Worm (Caenorhabditis elegans) whole organism, L4 larva: ENCODE data around the gene K10D11.2.
A peak's percentile ranks its signal among the peaks of the same experiment; 100 is the strongest.

ENCODE experiments used
- D1046.2 ChIP-seq: fragments of 200-800 bp; sonication (Bioruptor generic); IDR thresholded peaks from 2 replicates; pipeline ENCODE4 v1.3.6; 2022; ENCODE audit warnings: missing genetic modification characterization, missing compliant biosample characterization
- F44E2.7 ChIP-seq: fragments of 200-800 bp; sonication (Bioruptor generic); IDR thresholded peaks from 2 replicates; pipeline ENCODE4 v2.1.2; 2022; ENCODE audit warnings: missing genetic modification characterization, missing compliant biosample characterization
- T20F7.1 ChIP-seq: fragments of 200-800 bp; sonication (Bioruptor generic); optimal IDR thresholded peaks from 2 replicates; lab custom pipeline; 2018; ENCODE audit warnings: mild to moderate bottlenecking, missing genetic modification characterization, missing compliant biosample characterization
- arid-1 ChIP-seq: fragments of 200-800 bp; sonication (Bioruptor generic); conservative IDR thresholded peaks from 2 replicates; pipeline ENCODE4 v1.3.6; 2022; ENCODE audit warnings: missing genetic modification reagents, missing genetic modification characterization, missing compliant biosample characterization
- ceh-20 ChIP-seq: fragments of 200-800 bp; sonication (Bioruptor generic); IDR thresholded peaks from 2 replicates; pipeline ENCODE4 v1.3.6; 2022; ENCODE audit warnings: missing genetic modification reagents, missing genetic modification characterization, missing compliant biosample characterization
- ceh-62 ChIP-seq: sonication (generic microtip); optimal IDR thresholded peaks from 2 replicates; lab custom pipeline; 2017; ENCODE audit warnings: missing biosample characterization, missing genetic modification characterization
- ceh-82 ChIP-seq: sonication (generic microtip); optimal IDR thresholded peaks from 2 replicates; lab custom pipeline; 2017; ENCODE audit warnings: missing biosample characterization, missing genetic modification characterization
- ces-1 ChIP-seq: fragments of 150-350 bp; sonication (generic microtip); optimal IDR thresholded peaks from 4 replicates; lab custom pipeline; 2014; ENCODE audit warnings: missing biosample characterization, missing genetic modification reagents, missing genetic modification characterization
- cey-2 ChIP-seq: sonication (generic microtip); optimal IDR thresholded peaks from 3 replicates; lab custom pipeline; 2017; ENCODE audit warnings: missing genetic modification characterization, mild to moderate bottlenecking, missing compliant biosample characterization, antibody characterized with exemption, borderline replicate concordance; ENCODE audit not compliant: insufficient read depth
- daf-8 ChIP-seq: fragments of 200-800 bp; sonication (Bioruptor generic); IDR thresholded peaks from 2 replicates; pipeline ENCODE4 v1.3.6; 2022; ENCODE audit warnings: missing genetic modification characterization, missing compliant biosample characterization
- dmd-6 ChIP-seq: fragments of 200-800 bp; sonication (Bioruptor generic); IDR thresholded peaks from 2 replicates; pipeline ENCODE4 v1.3.6; 2022; ENCODE audit warnings: missing genetic modification reagents, missing genetic modification characterization, missing compliant biosample characterization
- duxl-1 ChIP-seq: sonication (generic microtip); optimal IDR thresholded peaks from 2 replicates; lab custom pipeline; 2016; ENCODE audit warnings: mild to moderate bottlenecking, missing genetic modification characterization, moderate library complexity, missing compliant biosample characterization; ENCODE audit not compliant: poor library complexity
- dve-1 ChIP-seq: sonication (generic microtip); optimal IDR thresholded peaks from 2 replicates; lab custom pipeline; 2017; ENCODE audit warnings: antibody characterized with exemption, mild to moderate bottlenecking, missing genetic modification characterization, missing compliant biosample characterization; ENCODE audit not compliant: insufficient read depth
- hlh-11 ChIP-seq: fragments of 200-800 bp; sonication (Bioruptor generic); optimal IDR thresholded peaks from 2 replicates; lab custom pipeline; 2018; ENCODE audit warnings: mild to moderate bottlenecking, missing genetic modification characterization, missing compliant biosample characterization
- hlh-30 ChIP-seq: sonication (generic microtip); optimal IDR thresholded peaks from 2 replicates; lab custom pipeline; 2017; ENCODE audit warnings: antibody characterized with exemption, mild to moderate bottlenecking, missing genetic modification characterization, missing compliant biosample characterization; ENCODE audit not compliant: insufficient read depth
- lim-7 ChIP-seq: fragments of 200-800 bp; sonication (Bioruptor generic); IDR thresholded peaks from 2 replicates; pipeline ENCODE4 v1.3.6; 2022; ENCODE audit warnings: missing genetic modification characterization, missing compliant biosample characterization
- lin-1 ChIP-seq: fragments of 200-800 bp; sonication (Bioruptor generic); IDR thresholded peaks from 2 replicates; pipeline ENCODE4 v1.3.6; 2022; ENCODE audit warnings: missing genetic modification reagents, missing genetic modification characterization, missing compliant biosample characterization
- lin-29 ChIP-seq: fragments of 200-800 bp; sonication (Bioruptor generic); IDR thresholded peaks from 2 replicates; pipeline ENCODE4 v1.3.6; 2022; ENCODE audit warnings: missing genetic modification reagents, missing genetic modification characterization, missing compliant biosample characterization
- lin-38 ChIP-seq: fragments of 200-800 bp; sonication (Bioruptor generic); IDR thresholded peaks from 2 replicates; pipeline ENCODE4 v1.3.6; 2022; ENCODE audit warnings: missing genetic modification reagents, missing genetic modification characterization, missing compliant biosample characterization
- madf-9 ChIP-seq: fragments of 200-800 bp; sonication (Bioruptor generic); conservative IDR thresholded peaks from 2 replicates; pipeline ENCODE4 v1.3.6; 2022; ENCODE audit warnings: missing genetic modification reagents, missing genetic modification characterization, missing compliant biosample characterization
- mdl-1 ChIP-seq, 2 experiments: fragments of 150-350 bp in 1 of 2; sonication (generic microtip) in 1 of 2; optimal IDR thresholded peaks; 2 replicates each; lab custom pipeline; 2014 to 2017; ENCODE audit warnings: missing biosample characterization in 2 of 2, missing genetic modification characterization in 2 of 2
- mdt-29 ChIP-seq: fragments of 200-800 bp; sonication (Bioruptor generic); IDR thresholded peaks from 2 replicates; pipeline ENCODE4 v1.3.6; 2022; ENCODE audit warnings: missing genetic modification reagents, missing genetic modification characterization, missing compliant biosample characterization
- pha-4 ChIP-seq, 2 experiments: fragments of 150-350 bp in 1 of 2; fragments of 200-800 bp in 1 of 2; sonication (Bioruptor generic) in 1 of 2; IDR thresholded peaks in 1 of 2; optimal IDR thresholded peaks in 1 of 2; 2 replicates each; pipeline versions ENCODE4 v1.3.6 to Lab custom; 2014 to 2022; ENCODE audit warnings: missing genetic modification characterization in 2 of 2, missing genetic modification reagents in 2 of 2, missing biosample characterization in 1 of 2, missing compliant biosample characterization in 1 of 2
- pqm-1 ChIP-seq: sonication (generic microtip); optimal IDR thresholded peaks from 2 replicates; lab custom pipeline; 2017; ENCODE audit warnings: missing biosample characterization, missing genetic modification characterization
- saeg-2 ChIP-seq: fragments of 200-800 bp; sonication (Bioruptor generic); IDR thresholded peaks from 2 replicates; pipeline ENCODE4 v1.3.6; 2022; ENCODE audit warnings: missing genetic modification reagents, missing genetic modification characterization, missing compliant biosample characterization
- sdz-12 ChIP-seq: fragments of 200-800 bp; sonication (Bioruptor generic); optimal IDR thresholded peaks from 2 replicates; lab custom pipeline; 2018; ENCODE audit warnings: mild to moderate bottlenecking, missing genetic modification characterization, missing compliant biosample characterization
- skn-1 ChIP-seq: fragments of 150-350 bp; optimal IDR thresholded peaks from 2 replicates; lab custom pipeline; 2014; ENCODE audit warnings: missing biosample characterization, missing genetic modification characterization
- snpc-1.2 ChIP-seq: fragments of 200-800 bp; sonication (Bioruptor generic); IDR thresholded peaks from 2 replicates; pipeline ENCODE4 v1.3.6; 2022; ENCODE audit warnings: missing genetic modification reagents, missing genetic modification characterization, missing compliant biosample characterization
- unc-130 ChIP-seq: sonication (generic microtip); optimal IDR thresholded peaks from 2 replicates; lab custom pipeline; 2016; ENCODE audit warnings: missing genetic modification reagents, missing genetic modification characterization, missing compliant biosample characterization
- unc-39 ChIP-seq: sonication (generic microtip); optimal IDR thresholded peaks from 2 replicates; lab custom pipeline; 2017; ENCODE audit warnings: missing biosample characterization, missing genetic modification characterization
- unc-62 ChIP-seq, 3 experiments: fragments of 150-350 bp in 1 of 3; sonication (generic microtip); optimal IDR thresholded peaks in 2 of 3; peaks in 1 of 3; 1 replicate in 1 of 3; 2 replicates in 2 of 3; lab custom pipeline; 2014 to 2017; ENCODE audit warnings: missing biosample characterization in 3 of 3, missing genetic modification characterization in 3 of 3, missing genetic modification reagents in 3 of 3, missing genotype in 1 of 3
- vab-7 ChIP-seq: fragments of 200-800 bp; sonication (Bioruptor generic); IDR thresholded peaks from 2 replicates; pipeline ENCODE4 v1.3.6; 2022; ENCODE audit warnings: missing genetic modification reagents, missing genetic modification characterization, missing compliant biosample characterization
- zag-1 ChIP-seq: fragments of 150-350 bp; optimal IDR thresholded peaks from 2 replicates; lab custom pipeline; 2014; ENCODE audit warnings: missing biosample characterization, missing genetic modification characterization

K10D11.2 gene

DNA sequence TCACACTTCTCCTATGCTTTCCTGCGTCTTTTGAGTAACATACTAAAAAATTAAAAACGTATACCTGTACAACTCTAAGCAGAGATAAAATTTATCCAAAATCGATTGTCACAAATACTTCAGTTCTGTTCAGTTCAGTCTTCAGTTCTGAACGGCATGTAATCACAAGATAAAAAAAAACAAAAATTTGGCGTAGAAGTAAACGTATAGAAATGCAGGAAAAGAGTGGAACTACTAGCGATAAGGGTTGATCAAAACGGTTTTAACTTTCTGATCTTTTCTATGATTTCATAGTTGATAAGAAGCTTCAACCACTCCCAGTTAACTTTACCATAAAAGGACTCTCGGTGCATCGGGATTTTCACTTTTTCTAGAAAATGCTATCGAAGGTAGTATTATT, 13.7 kb upstream of the K10D11.2 start, which contains the start of gene dod-22:
Gene dod-22, plus strand, starts transcription at position 301 of the 400 bp plus-strand sequence.
- TF ChIP-seq unc-39 (tag; lab: Kevin White, UChicago) (no peak), pqm-1 (tag; lab: Kevin White, UChicago) (peak; percentile 29)

DNA sequence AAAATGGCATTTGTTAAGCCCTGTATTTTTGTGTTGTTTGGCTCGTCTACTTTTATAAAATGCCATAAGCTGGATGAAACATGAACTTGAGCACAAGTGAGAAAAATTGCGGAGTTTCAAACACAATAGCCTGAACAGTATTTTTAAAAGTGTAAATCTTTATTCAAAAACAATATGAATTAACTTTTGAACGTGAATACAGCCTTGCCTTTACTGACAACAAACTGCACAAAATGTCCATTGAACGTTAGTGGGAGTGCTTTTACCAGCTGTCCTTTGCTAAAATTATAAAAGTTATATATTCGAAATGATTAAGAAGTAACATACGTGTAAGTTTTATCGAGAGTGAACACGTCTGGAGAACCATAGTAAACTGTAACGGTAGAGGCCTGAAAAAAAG, 11.5 kb upstream of the K10D11.2 start:
- no peak for TF ChIP-seq cey-2 (tag; lab: Kevin White, UChicago)
- TF ChIP-seq unc-62 (GFP tag; optimal IDR thresholded peaks at IDR 0.05 in 1 of 2; lab: Kevin White, UChicago): peak in 1 of 2 experiments; percentile 95
- no peak for TF ChIP-seq unc-62 (tag; optimal IDR thresholded peaks at IDR 0.05; lab: Kevin White, UChicago)
- TF ChIP-seq, all 104 proteins: peak for 1

ce11 chrIV:12969141-12969540, 9.6 kb upstream of the K10D11.2 start, which contains the start of gene F55G11.2:
Gene F55G11.2, minus strand, starts transcription at chrIV:12969289.
- peak; percentile 56 for TF ChIP-seq pqm-1 (tag; lab: Kevin White, UChicago)
- TF ChIP-seq dmd-6: peak; percentile 74; the same call in 1 of the 2 replicates
- TF ChIP-seq saeg-2 (GFP tag; lab: Robert Waterston, UW): no peak

DNA sequence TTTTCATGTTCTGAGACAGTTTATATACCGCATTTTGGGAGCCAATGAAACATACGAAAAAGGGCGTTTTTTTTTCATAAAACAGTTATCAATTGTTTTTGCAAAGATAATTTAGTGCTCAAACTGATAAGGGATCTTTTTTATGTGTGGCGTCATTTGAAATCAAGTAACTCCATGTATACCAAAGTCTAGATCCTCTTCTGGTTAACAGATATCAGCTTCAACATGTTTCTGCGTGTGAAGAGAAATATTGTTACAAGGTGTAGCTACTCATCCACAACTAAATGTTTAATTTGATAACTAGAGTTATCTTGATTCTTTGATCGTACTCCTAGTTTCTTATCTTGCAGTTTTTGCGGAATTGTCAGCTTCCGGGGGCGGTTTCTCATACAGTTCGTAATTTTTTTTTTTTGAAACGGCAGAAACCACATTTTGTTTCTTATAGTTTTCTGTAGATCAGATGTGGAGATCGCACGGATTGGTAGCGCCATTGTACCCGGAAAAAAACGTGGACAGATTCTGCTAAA, 6.7 kb upstream of the K10D11.2 start:
- TF ChIP-seq dve-1: no peak
- no peak for TF ChIP-seq D1046.2 (GFP tag; lab: Robert Waterston, UW)
- TF ChIP-seq pqm-1 (tag; lab: Kevin White, UChicago): peak; percentile 25
- no peak for TF ChIP-seq ces-1
- no peak for TF ChIP-seq skn-1 (tag; lab: Kevin White, UChicago)
- TF ChIP-seq hlh-30 (tag; lab: Kevin White, UChicago): no peak
- no peak for TF ChIP-seq madf-9 (GFP tag; lab: Robert Waterston, UW)
- no peak for TF ChIP-seq T20F7.1 (GFP tag; lab: Kevin White, UChicago)
- peak; percentile 22 for TF ChIP-seq hlh-11
- no peak for TF ChIP-seq ceh-82 (tag; lab: Kevin White, UChicago)
- TF ChIP-seq unc-62 (GFP tag; optimal IDR thresholded peaks at IDR 0.05 in 1 of 2; lab: Kevin White, UChicago): peak in 1 of 2 experiments; percentile 55
- TF ChIP-seq unc-62 (tag; optimal IDR thresholded peaks at IDR 0.05; lab: Kevin White, UChicago): no peak
- no peak for TF ChIP-seq mdl-1 (tag; optimal IDR thresholded peaks at IDR 0.05; lab: Kevin White, UChicago)
- no peak for TF ChIP-seq daf-8 (GFP tag; lab: Robert Waterston, UW)
- no peak for TF ChIP-seq vab-7
- TF ChIP-seq dmd-6: peak; percentile 60
- no peak for TF ChIP-seq unc-130

DNA sequence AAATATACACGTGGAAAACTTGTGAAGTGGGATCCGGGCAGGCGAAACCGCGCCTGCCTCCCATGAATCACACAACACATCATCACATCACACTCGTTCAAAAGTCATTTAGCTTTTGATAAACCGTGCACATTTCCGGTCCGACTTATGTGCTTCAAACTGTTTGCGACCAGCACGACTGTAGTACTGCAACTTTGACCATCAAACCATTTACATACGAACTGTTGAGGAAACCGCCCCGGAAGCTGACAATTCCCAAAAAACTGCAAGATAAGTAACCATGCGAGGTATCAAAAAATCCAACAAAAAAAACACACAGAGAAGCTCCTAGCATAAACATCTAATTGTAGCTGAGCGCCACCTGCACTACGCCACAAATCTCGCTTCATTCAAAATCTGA, 6.0 kb upstream of the K10D11.2 start:
- TF ChIP-seq ceh-62: no peak
- TF ChIP-seq unc-62 (GFP tag; optimal IDR thresholded peaks at IDR 0.05 in 1 of 2; lab: Kevin White, UChicago): peak in 1 of 2 experiments; percentile 94
- TF ChIP-seq unc-62 (tag; optimal IDR thresholded peaks at IDR 0.05; lab: Kevin White, UChicago): no peak
- TF ChIP-seq ces-1: no peak
- TF ChIP-seq snpc-1.2 (GFP tag; lab: Robert Waterston, UW): no peak
- no peak for TF ChIP-seq lin-38 (GFP tag; lab: Robert Waterston, UW)
- no peak for TF ChIP-seq F44E2.7 (GFP tag; lab: Robert Waterston, UW)
- TF ChIP-seq dve-1: no peak
- no peak for TF ChIP-seq D1046.2 (GFP tag; lab: Robert Waterston, UW)
- no peak for TF ChIP-seq skn-1 (tag; lab: Kevin White, UChicago)
- TF ChIP-seq unc-39 (tag; lab: Kevin White, UChicago): no peak
- no peak for TF ChIP-seq lin-29 (GFP tag; lab: Robert Waterston, UW)
- no peak for TF ChIP-seq ceh-20 (GFP tag; lab: Robert Waterston, UW)
- 0 out of 2 replicates have a peak, but pooled peaks have one; percentile 31 for TF ChIP-seq lim-7

DNA sequence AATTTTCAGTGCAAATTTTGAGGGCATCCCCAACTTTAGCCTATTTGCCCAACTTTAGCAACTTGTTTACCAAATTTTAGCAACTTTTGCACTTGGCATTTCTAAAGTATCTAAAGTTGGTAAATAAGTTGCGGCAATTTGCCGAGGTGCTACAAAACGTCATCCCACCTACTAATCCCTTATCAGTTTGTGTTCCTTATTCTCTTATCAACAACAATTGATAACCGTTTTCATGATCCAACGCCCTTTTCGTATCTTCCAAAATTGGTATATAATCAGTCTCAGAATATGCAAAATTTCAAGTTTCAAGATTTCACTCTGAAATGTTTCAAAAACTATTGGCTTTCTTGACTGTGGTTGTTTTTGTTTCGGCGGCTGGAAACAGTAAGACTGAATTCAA, 5.5 kb upstream of the K10D11.2 start, which contains the start of gene F55G11.4:
Gene F55G11.4, plus strand, starts transcription at position 289 of the 400 bp plus-strand sequence.
- TF ChIP-seq unc-62 (GFP tag; optimal IDR thresholded peaks at IDR 0.05 in 1 of 2; lab: Kevin White, UChicago) (peak in 1 of 2 experiments; percentile 52), unc-62 (tag; optimal IDR thresholded peaks at IDR 0.05; lab: Kevin White, UChicago) (no peak), lin-1 (no peak), zag-1 (tag; lab: Kevin White, UChicago) (no peak), pqm-1 (tag; lab: Kevin White, UChicago) (peak; percentile 44), duxl-1 (tag; lab: Kevin White, UChicago) (no peak), sdz-12 (GFP tag; lab: Kevin White, UChicago) (no peak), mdt-29 (no peak), arid-1 (GFP tag; lab: Robert Waterston, UW) (no peak), dmd-6 (peak; percentile 22; the same call in 1 of the 2 replicates), hlh-30 (tag; lab: Kevin White, UChicago) (no peak), ceh-62 (no peak), pha-4 (GFP tag; IDR thresholded peaks at IDR 0.05; lab: Robert Waterston, UW) (no peak), pha-4 (tag; optimal IDR thresholded peaks at IDR 0.05; lab: Kevin White, UChicago) (no peak)
- TF ChIP-seq, all 104 proteins: peak for 3
